Worm (Caenorhabditis elegans) whole organism, L4 larva: ENCODE data around the gene F14F7.4.

Experiments
- F49E8.2 ChIP-seq: sonication (generic microtip); optimal IDR thresholded peaks from 2 replicates; lab custom pipeline; 2016; ENCODE audit warnings: missing compliant biosample characterization, mild to moderate bottlenecking, missing genetic modification characterization, borderline replicate concordance
- T20F7.1 ChIP-seq: fragments of 200-800 bp; sonication (Bioruptor generic); optimal IDR thresholded peaks from 2 replicates; lab custom pipeline; 2018; ENCODE audit warnings: mild to moderate bottlenecking, missing genetic modification characterization, missing compliant biosample characterization
- T26A8.4 ChIP-seq: fragments of 200-800 bp; sonication (Bioruptor generic); IDR thresholded peaks from 2 replicates; pipeline ENCODE4 v1.3.6; 2022; ENCODE audit warnings: missing genetic modification characterization, missing compliant biosample characterization
- aha-1 ChIP-seq: fragments of 150-350 bp; peaks from one replicate; lab custom pipeline; 2014; ENCODE audit warnings: missing biosample characterization, missing genetic modification characterization
- ceh-32 ChIP-seq: sonication (generic microtip); optimal IDR thresholded peaks from 2 replicates; lab custom pipeline; 2016; ENCODE audit warnings: mild to moderate bottlenecking, missing genetic modification characterization, missing compliant biosample characterization; ENCODE audit not compliant: poor library complexity
- ceh-44 ChIP-seq: fragments of 200-800 bp; sonication (Bioruptor generic); IDR thresholded peaks from 2 replicates; pipeline ENCODE4 v1.3.6; 2022; ENCODE audit warnings: missing genetic modification reagents, missing genetic modification characterization, missing compliant biosample characterization
- ces-1 ChIP-seq: fragments of 150-350 bp; sonication (generic microtip); optimal IDR thresholded peaks from 4 replicates; lab custom pipeline; 2014; ENCODE audit warnings: missing biosample characterization, missing genetic modification reagents, missing genetic modification characterization
- ctbp-1 ChIP-seq: fragments of 200-800 bp; sonication (Bioruptor generic); IDR thresholded peaks from 2 replicates; pipeline ENCODE4 v1.3.6; 2022; ENCODE audit warnings: missing genetic modification reagents, missing genetic modification characterization, missing compliant biosample characterization
- daf-16 ChIP-seq, 3 experiments: sonication (generic microtip); optimal IDR thresholded peaks; 2 replicates each; lab custom pipeline; 2016 to 2017; ENCODE audit warnings: missing genetic modification characterization in 3 of 3, missing genetic modification reagents in 3 of 3, mild to moderate bottlenecking in 2 of 3, missing compliant biosample characterization in 2 of 3, missing biosample characterization in 1 of 3, moderate library complexity in 1 of 3
- daf-19 ChIP-seq: fragments of 200-800 bp; sonication (Bioruptor generic); conservative IDR thresholded peaks from 2 replicates; pipeline ENCODE4 v1.3.6; 2022; ENCODE audit warnings: missing genetic modification characterization, missing compliant biosample characterization
- dmd-6 ChIP-seq: fragments of 200-800 bp; sonication (Bioruptor generic); IDR thresholded peaks from 2 replicates; pipeline ENCODE4 v1.3.6; 2022; ENCODE audit warnings: missing genetic modification reagents, missing genetic modification characterization, missing compliant biosample characterization
- dpl-1 ChIP-seq: fragments of 150-350 bp; optimal IDR thresholded peaks from 2 replicates; lab custom pipeline; 2014; ENCODE audit warnings: missing biosample characterization, missing genetic modification reagents, missing genetic modification characterization
- duxl-1 ChIP-seq: sonication (generic microtip); optimal IDR thresholded peaks from 2 replicates; lab custom pipeline; 2016; ENCODE audit warnings: mild to moderate bottlenecking, missing genetic modification characterization, moderate library complexity, missing compliant biosample characterization; ENCODE audit not compliant: poor library complexity
- dve-1 ChIP-seq: sonication (generic microtip); optimal IDR thresholded peaks from 2 replicates; lab custom pipeline; 2017; ENCODE audit warnings: antibody characterized with exemption, mild to moderate bottlenecking, missing genetic modification characterization, missing compliant biosample characterization; ENCODE audit not compliant: insufficient read depth
- fos-1 ChIP-seq: fragments of 150-350 bp; optimal IDR thresholded peaks from 2 replicates; lab custom pipeline; 2014; ENCODE audit warnings: missing biosample characterization, missing genetic modification characterization
- hlh-11 ChIP-seq: fragments of 200-800 bp; sonication (Bioruptor generic); optimal IDR thresholded peaks from 2 replicates; lab custom pipeline; 2018; ENCODE audit warnings: mild to moderate bottlenecking, missing genetic modification characterization, missing compliant biosample characterization
- hlh-30 ChIP-seq: sonication (generic microtip); optimal IDR thresholded peaks from 2 replicates; lab custom pipeline; 2017; ENCODE audit warnings: antibody characterized with exemption, mild to moderate bottlenecking, missing genetic modification characterization, missing compliant biosample characterization; ENCODE audit not compliant: insufficient read depth
- lin-38 ChIP-seq: fragments of 200-800 bp; sonication (Bioruptor generic); IDR thresholded peaks from 2 replicates; pipeline ENCODE4 v1.3.6; 2022; ENCODE audit warnings: missing genetic modification reagents, missing genetic modification characterization, missing compliant biosample characterization
- lir-3 ChIP-seq: sonication (generic microtip); optimal IDR thresholded peaks from 2 replicates; lab custom pipeline; 2016; ENCODE audit warnings: mild to moderate bottlenecking, missing genetic modification characterization, missing compliant biosample characterization
- lsy-2 ChIP-seq, 2 experiments: fragments of 150-350 bp in 1 of 2; sonication (generic microtip) in 1 of 2; optimal IDR thresholded peaks; 2 replicates each; lab custom pipeline; 2014 to 2017; ENCODE audit warnings: missing biosample characterization in 2 of 2, missing genetic modification characterization in 2 of 2
- mep-1 ChIP-seq: fragments of 150-350 bp; sonication (generic microtip); optimal IDR thresholded peaks from 3 replicates; lab custom pipeline; 2014; ENCODE audit warnings: missing biosample characterization, missing genetic modification characterization
- mes-2 ChIP-seq: sonication (generic microtip); optimal IDR thresholded peaks from 2 replicates; lab custom pipeline; 2016; ENCODE audit warnings: missing genotype, mild to moderate bottlenecking, missing genetic modification characterization, missing compliant biosample characterization; ENCODE audit not compliant: poor library complexity, severe bottlenecking
- mxl-3 ChIP-seq: fragments of 200-800 bp; sonication (Bioruptor generic); optimal IDR thresholded peaks from 2 replicates; lab custom pipeline; 2018; ENCODE audit warnings: mild to moderate bottlenecking, missing genetic modification characterization, missing compliant biosample characterization
- nhr-10 ChIP-seq: fragments of 150-350 bp; optimal IDR thresholded peaks from 2 replicates; lab custom pipeline; 2014; ENCODE audit warnings: missing biosample characterization, missing genetic modification characterization
- nhr-102 ChIP-seq: sonication (generic microtip); optimal IDR thresholded peaks from 2 replicates; lab custom pipeline; 2016; ENCODE audit warnings: mild to moderate bottlenecking, missing genetic modification characterization, moderate library complexity, missing compliant biosample characterization
- nhr-11 ChIP-seq: fragments of 150-350 bp; optimal IDR thresholded peaks from 2 replicates; lab custom pipeline; 2014; ENCODE audit warnings: missing biosample characterization, missing genetic modification characterization
- nhr-28 ChIP-seq: fragments of 150-350 bp; optimal IDR thresholded peaks from 2 replicates; lab custom pipeline; 2014; ENCODE audit warnings: missing biosample characterization, missing genetic modification characterization
- nhr-6 ChIP-seq: fragments of 150-350 bp; optimal IDR thresholded peaks from 2 replicates; lab custom pipeline; 2014; ENCODE audit warnings: missing biosample characterization, missing genetic modification characterization
- nhr-77 ChIP-seq: fragments of 150-350 bp; optimal IDR thresholded peaks from 2 replicates; lab custom pipeline; 2014; ENCODE audit warnings: missing biosample characterization, missing genetic modification characterization
- pha-4 ChIP-seq, 2 experiments: fragments of 150-350 bp in 1 of 2; fragments of 200-800 bp in 1 of 2; sonication (Bioruptor generic) in 1 of 2; IDR thresholded peaks in 1 of 2; optimal IDR thresholded peaks in 1 of 2; 2 replicates each; pipeline versions ENCODE4 v1.3.6 to Lab custom; 2014 to 2022; ENCODE audit warnings: missing genetic modification characterization in 2 of 2, missing genetic modification reagents in 2 of 2, missing biosample characterization in 1 of 2, missing compliant biosample characterization in 1 of 2
- pqm-1 ChIP-seq: sonication (generic microtip); optimal IDR thresholded peaks from 2 replicates; lab custom pipeline; 2017; ENCODE audit warnings: missing biosample characterization, missing genetic modification characterization
- sdz-12 ChIP-seq: fragments of 200-800 bp; sonication (Bioruptor generic); optimal IDR thresholded peaks from 2 replicates; lab custom pipeline; 2018; ENCODE audit warnings: mild to moderate bottlenecking, missing genetic modification characterization, missing compliant biosample characterization
- snpc-1.2 ChIP-seq: fragments of 200-800 bp; sonication (Bioruptor generic); IDR thresholded peaks from 2 replicates; pipeline ENCODE4 v1.3.6; 2022; ENCODE audit warnings: missing genetic modification reagents, missing genetic modification characterization, missing compliant biosample characterization
- snpc-4 ChIP-seq: fragments of 150-350 bp; optimal IDR thresholded peaks from 2 replicates; lab custom pipeline; 2014; ENCODE audit warnings: missing biosample characterization, missing genetic modification characterization
- spr-1 ChIP-seq: sonication (generic microtip); optimal IDR thresholded peaks from 2 replicates; lab custom pipeline; 2016; ENCODE audit warnings: mild to moderate bottlenecking, missing genetic modification characterization, missing compliant biosample characterization
- tra-1 ChIP-seq: fragments of 200-800 bp; sonication (Bioruptor generic); IDR thresholded peaks from 2 replicates; pipeline ENCODE4 v1.3.6; 2022; ENCODE audit warnings: missing genetic modification reagents, missing genetic modification characterization, missing compliant biosample characterization
- unc-62 ChIP-seq, 3 experiments: fragments of 150-350 bp in 1 of 3; sonication (generic microtip); optimal IDR thresholded peaks in 2 of 3; peaks in 1 of 3; 1 replicate in 1 of 3; 2 replicates in 2 of 3; lab custom pipeline; 2014 to 2017; ENCODE audit warnings: missing biosample characterization in 3 of 3, missing genetic modification characterization in 3 of 3, missing genetic modification reagents in 3 of 3, missing genotype in 1 of 3

F14F7.4 gene

ce11 chrIII:13061136-13061535, 31.6 kb upstream of the F14F7.4 start (continued):
- peak; percentile 52 for TF ChIP-seq lin-38 (GFP tag; lab: Robert Waterston, UW)
- no peak for TF ChIP-seq sdz-12 (GFP tag; lab: Kevin White, UChicago)
- no peak for TF ChIP-seq F49E8.2 (tag; lab: Kevin White, UChicago)
- peak; percentile 71 for TF ChIP-seq T26A8.4 (GFP tag; lab: Robert Waterston, UW)
- no peak for TF ChIP-seq fos-1
- peak; percentile 15 for TF ChIP-seq duxl-1 (tag; lab: Kevin White, UChicago)
- TF ChIP-seq dpl-1 (GFP tag; lab: Kevin White, UChicago) = peak; percentile 61
- TF ChIP-seq mes-2 (tag; lab: Kevin White, UChicago) = peak; percentile 83
- TF ChIP-seq hlh-11 (tag; lab: Kevin White, UChicago) = peak; percentile 94
- TF ChIP-seq lsy-2 (tag; optimal IDR thresholded peaks at IDR 0.05; lab: Kevin White, UChicago) = peak; percentile 78 to 94
- peak; percentile 79 for TF ChIP-seq ctbp-1 (GFP tag; lab: Robert Waterston, UW)
- TF ChIP-seq pqm-1 (tag; lab: Kevin White, UChicago) = no peak
- no peak for TF ChIP-seq snpc-1.2 (GFP tag; lab: Robert Waterston, UW)
- TF ChIP-seq ceh-44 (GFP tag; lab: Robert Waterston, UW) = no peak
- TF ChIP-seq T20F7.1 (GFP tag; lab: Kevin White, UChicago) = peak; percentile 80
- no peak for TF ChIP-seq snpc-4
- TF ChIP-seq dve-1 (tag; lab: Kevin White, UChicago) = peak; percentile 97

ce11 chrIII:13059335-13059734, 29.8 kb upstream of the F14F7.4 start:
- TF ChIP-seq nhr-102 (peak; percentile 45), pqm-1 (tag; lab: Kevin White, UChicago) (peak; percentile 98), nhr-11 (tag; lab: Kevin White, UChicago) (no peak), unc-62 (GFP tag; optimal IDR thresholded peaks at IDR 0.05 in 1 of 2; lab: Kevin White, UChicago) (peak in 1 of 2 experiments; percentile 94), unc-62 (tag; optimal IDR thresholded peaks at IDR 0.05; lab: Kevin White, UChicago) (no peak), mep-1 (peak; percentile 11), fos-1 (no peak), hlh-30 (tag; lab: Kevin White, UChicago) (peak; percentile 77), lsy-2 (tag; optimal IDR thresholded peaks at IDR 0.05; lab: Kevin White, UChicago) (peak in 1 of 2 experiments; percentile 30), tra-1 (GFP tag; lab: Robert Waterston, UW) (no peak), nhr-77 (tag; lab: Kevin White, UChicago) (peak; percentile 73), nhr-28 (tag; lab: Kevin White, UChicago) (peak; percentile 86), daf-19 (GFP tag; lab: Robert Waterston, UW) (no peak), nhr-10 (tag; lab: Kevin White, UChicago) (no peak), dve-1 (tag; lab: Kevin White, UChicago) (peak; percentile 79), dmd-6 (GFP tag; lab: Robert Waterston, UW) (peak; percentile 79), daf-16 (GFP tag; optimal IDR thresholded peaks at IDR 0.05; lab: Kevin White, UChicago) (no peak), daf-16 (tag; optimal IDR thresholded peaks at IDR 0.05; lab: Kevin White, UChicago) (peak; percentile 84), nhr-6 (tag; lab: Kevin White, UChicago) (peak; percentile 21), hlh-11 (tag; lab: Kevin White, UChicago) (peak; percentile 87), ces-1 (GFP tag; lab: Kevin White, UChicago) (no peak), mxl-3 (GFP tag; lab: Kevin White, UChicago) (peak; percentile 39)

- no peak for TF ChIP-seq lir-3
- peak; percentile 32 for TF ChIP-seq dve-1 (tag; lab: Kevin White, UChicago)
- no peak for TF ChIP-seq spr-1
- TF ChIP-seq ceh-32 (tag; lab: Kevin White, UChicago) = no peak
- TF ChIP-seq aha-1 (tag; lab: Kevin White, UChicago) = peak; percentile 39
- TF ChIP-seq pha-4 (GFP tag; IDR thresholded peaks at IDR 0.05; lab: Robert Waterston, UW) = no peak
- peak; percentile 63 for TF ChIP-seq pha-4 (tag; optimal IDR thresholded peaks at IDR 0.05; lab: Kevin White, UChicago)
- TF ChIP-seq daf-16 (GFP tag; optimal IDR thresholded peaks at IDR 0.05; lab: Kevin White, UChicago) = no peak
- no peak for TF ChIP-seq daf-16 (tag; optimal IDR thresholded peaks at IDR 0.05; lab: Kevin White, UChicago)
- TF ChIP-seq, all 104 proteins: peak for 3
These were observed 28.6 kb upstream of the F14F7.4 start for ce11 chrIII:13058140-13058539.
